Worm (Caenorhabditis elegans): Measurements from ENCODE around the gene T01D1.5.

The T01D1.5 gene

DNA sequence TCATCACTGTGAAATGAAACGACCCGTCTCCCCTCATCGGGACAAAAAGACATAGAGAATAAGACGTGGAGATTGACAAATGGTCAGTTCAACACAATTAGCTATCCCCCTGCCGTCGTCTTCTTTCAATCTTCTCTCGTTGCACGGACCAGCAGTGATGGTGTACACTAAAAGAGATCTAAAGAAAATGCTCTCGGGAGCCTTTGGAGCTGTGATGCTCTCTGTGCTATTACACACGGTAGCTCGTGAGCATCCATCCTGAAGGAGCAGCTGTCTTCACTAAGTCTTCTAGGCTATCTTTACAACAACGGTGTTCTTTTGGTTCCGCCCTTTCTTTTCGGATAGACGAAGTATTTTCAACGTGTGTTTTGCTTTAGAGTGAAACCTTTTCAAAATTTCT lies 27.6 kb downstream of the T01D1.5 start:
- TF ChIP-seq flt-1 (GFP tag; IDR thresholded peaks at IDR 0.05) (0 out of 2 replicates have a peak, but pooled peaks have one; percentile 31), ztf-29 (GFP tag; IDR thresholded peaks at IDR 0.05) (no peak), cog-1 (tag; optimal IDR thresholded peaks at IDR 0.05) (peak; percentile 34)

DNA sequence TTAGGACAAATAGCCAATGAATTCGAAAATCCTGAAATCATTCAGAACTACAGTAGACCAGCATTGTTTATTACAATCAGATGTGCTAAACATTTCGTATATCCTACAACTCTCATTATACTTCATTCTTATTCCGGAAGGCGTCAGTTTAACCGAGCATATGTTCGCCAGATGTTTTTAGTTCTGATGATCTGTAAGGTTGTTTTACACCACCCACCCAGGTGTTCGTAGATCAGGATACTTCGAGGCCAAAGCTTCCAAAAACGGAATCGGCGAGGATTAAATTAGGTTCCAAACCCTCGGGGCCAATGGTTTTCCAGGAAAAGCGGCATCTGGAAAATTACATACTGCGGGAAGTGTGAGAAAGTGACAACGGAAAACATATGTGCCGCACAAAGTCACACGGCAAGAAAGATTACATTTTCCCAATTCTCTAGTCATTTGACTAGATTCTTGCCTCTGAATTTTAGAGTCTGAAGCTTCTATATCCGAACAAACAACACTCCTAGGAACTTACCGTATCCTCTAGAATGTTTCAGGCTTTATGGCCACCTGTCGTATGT lies 28.2 kb downstream of the T01D1.5 start:
- TF ChIP-seq ref-1 (GFP tag; conservative IDR thresholded peaks at IDR 0.05) (no peak), tab-1 (GFP tag; IDR thresholded peaks at IDR 0.05) (no peak), flt-1 (GFP tag; IDR thresholded peaks at IDR 0.05) (no peak), ztf-29 (GFP tag; IDR thresholded peaks at IDR 0.05) (no peak), med-1 (GFP tag; optimal IDR thresholded peaks at IDR 0.05; ENCODE audit: insufficient read depth) (no peak), klf-2 (GFP tag; conservative IDR thresholded peaks at IDR 0.05) (no peak), ztf-23 (GFP tag; IDR thresholded peaks at IDR 0.05) (no peak), cog-1 (tag; optimal IDR thresholded peaks at IDR 0.05) (no peak), T22C8.4 (GFP tag; IDR thresholded peaks at IDR 0.05) (no peak)

DNA sequence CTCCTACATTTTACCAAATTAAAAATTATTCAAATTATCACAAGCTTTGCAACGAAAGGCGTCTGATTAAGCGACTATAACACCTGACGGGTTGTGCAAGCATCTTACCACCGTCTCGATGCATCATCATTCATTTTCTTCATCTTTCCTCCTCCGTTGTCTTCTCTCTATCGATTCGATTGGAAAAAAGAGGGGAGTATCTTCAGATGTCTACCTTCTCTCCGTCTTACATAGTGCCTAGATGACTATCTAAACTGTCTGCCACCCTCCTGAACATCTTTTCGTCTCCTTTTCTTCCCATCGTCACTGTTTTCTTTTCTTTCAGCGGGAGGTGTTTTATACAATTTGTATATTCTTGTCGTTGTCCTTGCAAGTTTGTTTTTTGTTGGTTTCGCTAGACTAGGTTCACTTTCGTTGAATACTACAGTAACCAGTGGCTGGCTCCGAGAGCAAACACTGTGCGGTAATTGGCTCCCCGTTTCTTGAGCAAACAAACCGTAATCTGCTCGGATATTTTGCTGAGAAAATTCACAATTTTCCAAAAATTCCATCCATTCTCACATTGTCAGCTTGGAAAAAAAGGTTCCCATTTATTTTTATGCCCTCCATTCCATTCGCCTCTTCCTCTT lies 29.5 kb downstream of the T01D1.5 start:
- TF ChIP-seq klf-2 (GFP tag; conservative IDR thresholded peaks at IDR 0.05) (no peak), ztf-23 (GFP tag; IDR thresholded peaks at IDR 0.05) (no peak), T22C8.4 (GFP tag; IDR thresholded peaks at IDR 0.05) (peak; percentile 43; the same call in 1 of the 2 replicates), cog-1 (tag; optimal IDR thresholded peaks at IDR 0.05) (peak; percentile 38), ref-1 (GFP tag; conservative IDR thresholded peaks at IDR 0.05) (no peak)

DNA sequence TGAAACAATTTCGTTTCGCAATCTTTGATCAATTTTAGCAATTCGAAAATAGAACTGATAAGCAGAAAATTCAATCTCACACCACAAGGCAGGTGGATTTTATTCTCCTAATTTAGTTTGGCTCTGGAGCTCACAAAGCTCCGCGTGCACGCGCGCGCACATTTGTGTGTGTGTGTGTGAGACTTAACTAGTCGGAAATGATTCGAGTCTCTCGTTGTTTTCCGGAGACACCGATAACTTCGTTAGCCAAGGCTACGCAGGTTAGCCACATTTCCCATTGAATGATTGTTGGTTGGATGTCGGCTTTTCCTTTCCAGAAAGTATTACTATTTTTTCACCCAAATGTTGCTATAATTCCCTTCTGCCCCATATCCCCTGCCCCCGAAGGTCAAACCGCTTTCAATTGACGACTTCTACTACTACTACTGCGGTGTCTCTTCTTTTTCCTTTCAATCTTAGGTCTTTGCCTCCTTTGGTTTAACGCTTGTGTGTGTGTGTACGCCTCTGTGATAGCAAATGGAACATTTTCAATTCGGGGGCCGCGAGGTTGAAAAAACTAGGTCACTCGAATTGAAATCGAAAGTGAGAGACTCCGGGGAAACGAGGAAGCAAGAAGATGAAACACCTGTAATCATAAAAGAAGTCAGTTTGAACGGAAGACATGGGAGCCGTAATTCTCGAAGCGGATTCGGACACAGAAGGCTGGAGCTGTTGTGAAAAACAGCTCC lies 30.7 kb downstream of the T01D1.5 start:
- TF ChIP-seq ref-1 (GFP tag; conservative IDR thresholded peaks at IDR 0.05) (no peak), klf-2 (GFP tag; conservative IDR thresholded peaks at IDR 0.05) (no peak), ztf-23 (GFP tag; IDR thresholded peaks at IDR 0.05) (no peak), med-1 (GFP tag; optimal IDR thresholded peaks at IDR 0.05; ENCODE audit: insufficient read depth) (no peak), ztf-29 (GFP tag; IDR thresholded peaks at IDR 0.05) (no peak), tab-1 (GFP tag; IDR thresholded peaks at IDR 0.05) (no peak), cog-1 (tag; optimal IDR thresholded peaks at IDR 0.05) (no peak), flt-1 (GFP tag; IDR thresholded peaks at IDR 0.05) (no peak), T22C8.4 (GFP tag; IDR thresholded peaks at IDR 0.05) (no peak)

DNA sequence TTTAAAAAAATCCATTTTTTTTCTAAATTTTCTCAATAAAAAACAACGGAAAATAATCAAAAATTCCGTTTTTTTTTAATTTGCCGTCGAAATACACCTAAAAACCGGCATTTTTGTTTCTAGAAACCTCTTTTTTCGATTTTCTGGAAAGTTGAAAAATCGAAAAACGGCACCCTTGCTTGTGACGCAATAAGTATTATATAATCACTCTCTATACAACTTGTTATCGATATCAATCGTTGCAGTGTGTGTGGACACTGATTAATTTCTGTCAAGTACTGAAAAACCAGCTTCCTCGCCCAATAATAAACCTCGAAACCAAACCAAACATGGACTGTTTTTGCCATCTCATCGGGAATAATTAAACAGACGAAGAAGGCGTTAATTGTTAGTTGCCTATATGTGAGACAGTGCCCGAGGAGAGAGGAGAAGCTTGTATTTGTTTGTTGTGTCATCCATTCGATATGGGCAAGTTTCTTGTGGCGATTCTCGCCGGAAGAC lies 31.8 kb downstream of the T01D1.5 start:
- no peak for TF ChIP-seq ztf-29 (GFP tag; IDR thresholded peaks at IDR 0.05)

DNA sequence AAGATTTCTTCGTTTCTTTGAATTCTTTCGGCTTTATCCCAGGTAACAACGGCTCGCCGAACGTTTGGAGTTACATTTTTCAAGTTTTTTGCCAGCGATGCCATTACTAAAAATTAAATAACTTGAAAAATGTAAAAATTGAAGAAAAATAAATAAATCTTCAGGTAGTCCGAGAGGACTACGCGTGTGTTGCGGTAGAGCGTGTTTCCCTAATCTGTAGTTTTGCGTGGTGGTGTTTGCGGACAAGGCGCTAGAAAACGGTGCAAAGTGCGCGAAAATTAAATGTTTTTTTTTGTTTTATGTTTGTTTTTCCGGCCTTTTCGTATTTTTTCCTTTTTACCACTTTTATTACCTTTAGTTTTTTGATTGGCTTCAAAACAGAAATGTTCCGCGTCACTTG lies 33.0 kb downstream of the T01D1.5 start, which contains the start of gene mrpl-28:
Gene mrpl-28 (minus strand): TSS at position 106 of the 400 bp plus-strand sequence.
- TF ChIP-seq T22C8.4 (GFP tag; IDR thresholded peaks at IDR 0.05), result 0 out of 2 replicates have a peak, but pooled peaks have one; percentile 28
- peak; percentile 23 for TF ChIP-seq cog-1 (tag; optimal IDR thresholded peaks at IDR 0.05)
- 0 out of 2 replicates have a peak, but pooled peaks have one; percentile 25 for TF ChIP-seq ztf-23 (GFP tag; IDR thresholded peaks at IDR 0.05)
- no peak for TF ChIP-seq ztf-29 (GFP tag; IDR thresholded peaks at IDR 0.05)

DNA sequence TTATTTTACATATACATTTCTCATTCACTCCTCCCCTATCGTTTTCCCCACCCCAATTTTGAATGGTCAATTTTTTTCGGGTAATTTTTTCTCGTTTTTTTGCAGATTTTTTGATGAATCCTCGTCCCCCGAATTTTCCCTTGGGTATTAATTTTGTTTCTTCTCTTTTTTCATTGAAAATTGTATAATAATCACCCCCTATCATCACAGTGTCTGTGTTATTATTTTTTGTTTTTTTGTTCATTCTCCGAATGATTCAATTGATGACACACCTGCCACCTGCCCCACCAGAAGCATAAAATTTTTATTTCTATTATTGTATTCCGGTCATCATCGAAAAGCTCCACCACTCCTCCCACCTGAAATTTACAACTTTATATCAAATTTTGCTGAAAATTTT lies 36.6 kb downstream of the T01D1.5 start, which contains the start of gene T25D3.3:
Gene T25D3.3 (plus strand): TSS at position 301 of the 400 bp plus-strand sequence.
- TF ChIP-seq med-1 (GFP tag; optimal IDR thresholded peaks at IDR 0.05; ENCODE audit: insufficient read depth) (no peak), T22C8.4 (GFP tag; IDR thresholded peaks at IDR 0.05) (no peak), cog-1 (tag; optimal IDR thresholded peaks at IDR 0.05) (no peak), ref-1 (GFP tag; conservative IDR thresholded peaks at IDR 0.05) (no peak), ztf-23 (GFP tag; IDR thresholded peaks at IDR 0.05) (no peak), ztf-29 (GFP tag; IDR thresholded peaks at IDR 0.05) (no peak), klf-2 (GFP tag; conservative IDR thresholded peaks at IDR 0.05) (no peak), tab-1 (GFP tag; IDR thresholded peaks at IDR 0.05) (no peak), flt-1 (GFP tag; IDR thresholded peaks at IDR 0.05) (no peak)

DNA sequence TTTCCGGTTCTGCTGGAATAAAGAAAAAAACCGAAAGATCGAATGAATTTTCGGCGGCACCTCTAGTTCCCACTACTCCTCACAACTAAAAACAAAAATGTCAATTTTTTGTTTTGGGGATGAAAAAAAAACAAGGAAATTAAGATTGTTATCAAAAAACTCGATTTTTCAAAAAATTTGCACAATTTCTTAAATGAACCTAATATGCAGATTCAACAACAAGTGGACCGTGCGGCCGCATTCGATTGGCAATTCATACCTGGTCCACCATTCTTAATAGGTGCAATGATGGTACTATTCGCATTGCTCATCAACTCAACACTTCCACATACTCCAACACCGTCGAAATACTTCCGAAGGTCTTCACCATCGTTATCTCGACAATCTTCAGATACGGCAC lies 37.4 kb downstream of the T01D1.5 start:
- TF ChIP-seq tab-1 (GFP tag; IDR thresholded peaks at IDR 0.05) (no peak), ztf-23 (GFP tag; IDR thresholded peaks at IDR 0.05) (no peak), flt-1 (GFP tag; IDR thresholded peaks at IDR 0.05) (no peak), ref-1 (GFP tag; conservative IDR thresholded peaks at IDR 0.05) (no peak), ztf-29 (GFP tag; IDR thresholded peaks at IDR 0.05) (no peak), T22C8.4 (GFP tag; IDR thresholded peaks at IDR 0.05) (no peak), med-1 (GFP tag; optimal IDR thresholded peaks at IDR 0.05; ENCODE audit: insufficient read depth) (no peak), klf-2 (GFP tag; conservative IDR thresholded peaks at IDR 0.05) (no peak), cog-1 (tag; optimal IDR thresholded peaks at IDR 0.05) (no peak)

DNA sequence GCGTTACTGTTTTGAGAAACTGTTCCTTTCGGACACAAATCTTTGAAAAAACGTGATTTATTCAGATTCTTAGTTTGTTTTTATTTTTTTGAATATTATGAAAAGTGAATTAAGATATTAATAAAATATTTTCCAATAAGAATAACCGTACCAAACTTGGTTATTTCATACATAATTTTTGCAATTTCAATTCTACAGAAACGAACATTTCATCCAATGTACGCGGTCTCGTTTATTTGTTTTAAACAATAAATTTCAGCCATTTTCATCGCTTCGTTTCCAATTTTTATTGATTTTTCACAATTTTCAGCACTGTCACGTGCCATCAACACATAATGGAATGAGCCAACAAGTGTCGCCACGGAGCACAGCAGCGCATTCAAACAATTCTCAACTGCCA lies 41.9 kb downstream of the T01D1.5 start, which contains the start of gene T25D3.4:
Gene T25D3.4 (plus strand): TSS at position 301 of the 400 bp plus-strand sequence.
- TF ChIP-seq ref-1 (GFP tag; conservative IDR thresholded peaks at IDR 0.05), result no peak
- no peak for TF ChIP-seq tab-1 (GFP tag; IDR thresholded peaks at IDR 0.05)
- TF ChIP-seq cog-1 (tag; optimal IDR thresholded peaks at IDR 0.05), result no peak
- TF ChIP-seq klf-2 (GFP tag; conservative IDR thresholded peaks at IDR 0.05), result no peak
- no peak for TF ChIP-seq ztf-23 (GFP tag; IDR thresholded peaks at IDR 0.05)
- TF ChIP-seq T22C8.4 (GFP tag; IDR thresholded peaks at IDR 0.05), result no peak
- no peak for TF ChIP-seq ztf-29 (GFP tag; IDR thresholded peaks at IDR 0.05)
- TF ChIP-seq med-1 (GFP tag; optimal IDR thresholded peaks at IDR 0.05; ENCODE audit: insufficient read depth), result no peak
- TF ChIP-seq flt-1 (GFP tag; IDR thresholded peaks at IDR 0.05), result no peak
